Worm (Caenorhabditis elegans): ENCODE measurements around the gene slc-25A18.2.

slc-25A18.2 gene

DNA sequence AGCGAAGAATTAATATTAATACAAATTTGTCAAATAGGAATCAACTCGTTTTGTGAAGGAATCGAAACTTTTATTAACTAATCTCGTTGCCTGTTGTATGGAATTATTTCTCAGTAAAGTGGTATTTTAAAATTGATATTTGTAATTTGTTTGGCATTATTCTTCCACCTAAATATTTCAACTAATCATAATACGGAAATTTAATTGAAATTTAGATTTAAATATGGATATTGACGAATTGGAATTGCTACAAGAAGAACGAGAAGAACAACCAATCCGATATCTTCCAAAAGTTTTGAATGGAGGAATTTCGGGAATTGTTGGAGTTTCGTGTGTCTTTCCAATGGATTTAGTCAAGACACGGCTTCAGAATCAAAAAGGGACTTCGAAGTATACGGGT, at the start of gene slc-25A18.2:
TSS of gene slc-25A18.2 (plus strand) at position 216 of the 400 bp plus-strand sequence.
- no peak for TF ChIP-seq elt-4 (tag; optimal IDR thresholded peaks at IDR 0.05)
- no peak for TF ChIP-seq hlh-6 (tag; optimal IDR thresholded peaks at IDR 0.05)
- no peak for TF ChIP-seq unc-42 (tag; optimal IDR thresholded peaks at IDR 0.05)
- no peak for TF ChIP-seq hlh-8 (tag; optimal IDR thresholded peaks at IDR 0.05)
- TF ChIP-seq hlh-15 (tag; optimal IDR thresholded peaks at IDR 0.05): no peak
- no peak for TF ChIP-seq ceh-2 (tag; optimal IDR thresholded peaks at IDR 0.05)

DNA sequence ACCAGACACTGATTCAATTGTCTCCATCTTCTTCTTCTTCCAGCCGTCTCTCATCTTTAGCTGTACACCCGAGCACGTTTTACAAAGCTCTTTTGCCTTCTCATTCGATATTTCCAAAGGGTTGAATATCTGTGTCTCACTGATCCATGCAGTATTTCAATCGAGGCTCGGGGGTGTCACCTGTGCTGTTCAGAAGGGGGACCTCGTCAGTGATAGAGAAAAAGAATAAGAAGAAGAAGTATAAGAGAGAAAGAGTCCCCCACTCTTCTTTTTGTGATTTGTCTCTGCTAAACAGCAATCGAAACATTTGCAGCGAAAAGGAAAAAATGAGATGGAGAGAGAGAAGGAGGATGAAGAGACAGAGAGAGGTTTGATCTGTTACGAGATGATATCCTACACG, 48.8 kb upstream of the slc-25A18.2 start:
- TF ChIP-seq eyg-1 (tag; optimal IDR thresholded peaks at IDR 0.05) (no peak), nfya-1 (tag; optimal IDR thresholded peaks at IDR 0.05) (no peak), pros-1 (tag; optimal IDR thresholded peaks at IDR 0.05) (no peak), F13H6.1 (tag; optimal IDR thresholded peaks at IDR 0.05) (no peak), ttx-3 (tag; optimal IDR thresholded peaks at IDR 0.05) (no peak), rnt-1 (tag; optimal IDR thresholded peaks at IDR 0.05) (peak; percentile 51), ceh-19 (GFP tag; optimal IDR thresholded peaks at IDR 0.05) (no peak), hlh-15 (tag; optimal IDR thresholded peaks at IDR 0.05) (no peak), pat-9 (tag; optimal IDR thresholded peaks at IDR 0.05) (no peak), fax-1 (tag; optimal IDR thresholded peaks at IDR 0.05) (no peak), ets-4 (tag; optimal IDR thresholded peaks at IDR 0.05) (no peak), syd-9 (tag; optimal IDR thresholded peaks at IDR 0.05) (no peak), hlh-13 (GFP tag; optimal IDR thresholded peaks at IDR 0.05) (no peak), lim-6 (tag; optimal IDR thresholded peaks at IDR 0.05) (no peak), madf-2 (tag; optimal IDR thresholded peaks at IDR 0.05) (no peak), unc-55 (GFP tag; optimal IDR thresholded peaks at IDR 0.05) (peak; percentile 73), ceh-18 (tag; optimal IDR thresholded peaks at IDR 0.05) (peak; percentile 87), ceh-24 (tag; optimal IDR thresholded peaks at IDR 0.05) (no peak), dve-1 (tag; optimal IDR thresholded peaks at IDR 0.05) (no peak)

DNA sequence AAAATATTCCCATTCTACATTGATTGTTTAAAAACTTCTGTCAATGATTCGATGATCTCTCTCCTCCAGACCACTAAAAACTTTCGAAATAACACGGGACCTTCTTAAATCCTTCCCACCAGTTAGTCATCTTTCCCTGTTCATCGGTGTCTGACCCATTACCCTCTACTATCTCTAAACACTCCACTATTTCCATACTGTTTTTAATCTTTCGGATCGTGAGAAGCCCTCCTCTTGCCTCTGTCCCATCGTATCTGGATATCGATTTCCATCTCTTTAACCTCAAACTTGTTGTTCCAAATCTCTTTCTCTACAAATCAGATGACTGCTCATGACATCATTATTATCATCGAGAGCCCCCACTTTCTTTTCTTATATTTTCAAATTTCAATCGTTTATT, 46.5 kb upstream of the slc-25A18.2 start:
- TF ChIP-seq dmd-4 (tag; optimal IDR thresholded peaks at IDR 0.05; ENCODE audit: borderline replicate concordance) (no peak), ztf-16 (tag; optimal IDR thresholded peaks at IDR 0.05) (no peak), ceh-19 (GFP tag; optimal IDR thresholded peaks at IDR 0.05) (no peak), fkh-10 (GFP tag; optimal IDR thresholded peaks at IDR 0.05) (no peak), ahr-1 (tag; optimal IDR thresholded peaks at IDR 0.05) (no peak)

DNA sequence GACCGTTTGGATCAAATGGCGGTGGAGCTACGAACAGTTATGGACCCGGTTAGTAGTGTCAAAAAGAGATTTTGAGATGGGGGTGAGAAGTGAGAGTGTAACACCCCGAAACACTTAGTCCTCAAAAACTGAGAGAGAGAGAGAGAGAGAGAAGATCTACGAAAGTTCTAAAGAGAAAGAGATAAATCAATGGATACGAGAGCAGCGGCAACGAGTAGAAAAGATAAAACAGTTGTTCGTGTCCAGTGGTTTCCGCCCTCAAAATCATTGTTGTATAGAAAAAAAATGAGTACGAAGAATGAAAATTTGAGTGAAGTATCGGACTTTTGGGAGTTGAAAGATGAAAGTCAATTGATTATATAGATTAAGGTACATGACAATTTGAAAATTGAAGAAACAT, 45.8 kb upstream of the slc-25A18.2 start:
- TF ChIP-seq ets-4 (tag; optimal IDR thresholded peaks at IDR 0.05) (no peak), nhr-232 (tag; optimal IDR thresholded peaks at IDR 0.05) (no peak), madf-2 (tag; optimal IDR thresholded peaks at IDR 0.05) (no peak), K09A11.1 (tag; optimal IDR thresholded peaks at IDR 0.05; ENCODE audit: insufficient read depth) (no peak), unc-55 (GFP tag; optimal IDR thresholded peaks at IDR 0.05) (peak; percentile 69), ceh-18 (tag; optimal IDR thresholded peaks at IDR 0.05) (peak; percentile 6), rnt-1 (tag; optimal IDR thresholded peaks at IDR 0.05) (peak; percentile 23)

DNA sequence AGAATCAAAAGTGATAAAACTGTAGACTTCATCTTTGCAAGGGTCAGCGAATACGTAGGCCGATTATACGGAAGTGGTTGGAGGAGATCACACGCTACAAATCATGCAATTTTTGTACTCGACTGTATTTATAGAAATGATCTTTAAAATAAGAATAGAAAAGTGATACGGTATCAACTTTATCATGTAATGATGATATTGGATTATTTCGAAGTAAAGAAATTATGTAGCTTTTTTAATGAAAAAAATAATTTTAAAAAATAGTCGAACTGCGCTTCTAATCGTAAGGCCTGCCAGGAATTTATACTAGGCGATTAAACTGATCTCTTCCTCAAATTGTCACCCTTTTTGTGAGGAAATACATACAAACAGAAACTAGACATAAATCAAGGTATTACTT, 41.0 kb upstream of the slc-25A18.2 start, which contains the start of gene B0496.11:
TSS of gene B0496.11 (minus strand) at position 101 of the 400 bp plus-strand sequence.
- TF ChIP-seq rnt-1 (tag; optimal IDR thresholded peaks at IDR 0.05) (no peak), elt-2 (tag; optimal IDR thresholded peaks at IDR 0.05) (no peak)

DNA sequence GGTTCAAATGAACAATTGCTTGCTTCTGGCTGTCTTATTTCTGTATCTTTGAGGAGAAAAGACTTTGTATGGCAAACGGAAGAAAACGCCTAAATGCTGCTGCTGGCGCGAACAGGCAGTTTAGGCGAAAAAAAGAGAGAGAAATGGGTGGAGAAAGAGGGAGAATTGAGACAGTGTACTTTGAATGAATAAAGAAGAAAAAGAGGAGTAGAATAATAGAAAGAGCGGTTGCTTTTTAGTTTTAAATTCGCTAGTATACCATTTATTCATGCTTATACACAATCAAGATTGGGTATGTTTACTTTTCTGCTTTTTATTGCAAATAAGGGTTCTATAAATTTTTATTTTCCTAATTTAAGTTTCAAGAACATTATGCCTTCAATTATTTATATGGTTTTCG, 35.5 kb upstream of the slc-25A18.2 start:
- TF ChIP-seq Y22D7AL.16 (tag; optimal IDR thresholded peaks at IDR 0.05) (no peak), fkh-6 (tag; optimal IDR thresholded peaks at IDR 0.05) (no peak), ztf-16 (tag; optimal IDR thresholded peaks at IDR 0.05) (no peak), lim-6 (tag; optimal IDR thresholded peaks at IDR 0.05) (no peak), pha-4 (tag; optimal IDR thresholded peaks at IDR 0.05) (no peak), gmeb-2 (tag; optimal IDR thresholded peaks at IDR 0.05) (no peak), C38D4.7 (GFP tag; optimal IDR thresholded peaks at IDR 0.05) (no peak), nhr-11 (tag; optimal IDR thresholded peaks at IDR 0.05) (no peak), nhr-232 (tag; optimal IDR thresholded peaks at IDR 0.05) (no peak), elt-2 (tag; optimal IDR thresholded peaks at IDR 0.05) (no peak), pat-9 (tag; optimal IDR thresholded peaks at IDR 0.05) (no peak), ceh-45 (GFP tag; IDR thresholded peaks at IDR 0.05) (no peak), madf-2 (tag; optimal IDR thresholded peaks at IDR 0.05) (no peak), tbx-2 (tag; optimal IDR thresholded peaks at IDR 0.05) (no peak), ceh-6 (GFP tag; optimal IDR thresholded peaks at IDR 0.05) (no peak), unc-55 (GFP tag; optimal IDR thresholded peaks at IDR 0.05) (no peak), npax-4 (tag; optimal IDR thresholded peaks at IDR 0.05) (no peak), ceh-30 (tag; optimal IDR thresholded peaks at IDR 0.05) (no peak)
